Fruit fly (Drosophila melanogaster) Kc167 (cell line): ENCODE results near the gene Sec61alpha.

Experiments used
- Myc ChIP-seq: fragments of >200 bp; optimal IDR thresholded peaks from 2 replicates; lab custom pipeline; 2017; ENCODE audit warnings: missing external identifiers
- psq ChIP-seq: fragments of >200 bp; optimal IDR thresholded peaks from 2 replicates; lab custom pipeline; 2017; ENCODE audit warnings: missing external identifiers
- ttk ChIP-seq: sonication (Bioruptor generic); optimal IDR thresholded peaks from 2 replicates; lab custom pipeline; 2017; ENCODE audit warnings: missing external identifiers

dm6 chr2L:6455955-6456599 is 24.3 kb downstream of the Sec61alpha start, which contains the start of gene frj:
- no peak for TF ChIP-seq ttk (lab: Kevin White, UChicago)
- no peak for TF ChIP-seq psq
- no peak for TF ChIP-seq Myc (lab: Kevin White, UChicago)
